Fruit fly (Drosophila melanogaster) whole organism, embryonic: ENCODE data around the gene CG15480.

Experiments
- Atf6 ChIP-seq: fragments of 200-800 bp; sonication (Bioruptor generic); IDR thresholded peaks from 2 replicates; pipeline ENCODE4 v1.3.6; 2022; ENCODE audit warnings: missing biosample characterization, missing genetic modification characterization
- CG10209 ChIP-seq: fragments of 200-800 bp; sonication (Bioruptor generic); optimal IDR thresholded peaks from 3 replicates; lab custom pipeline; 2017; ENCODE audit warnings: missing biosample characterization, mild to moderate bottlenecking, missing genetic modification characterization, missing genetic modification reagents
- CG10543 ChIP-seq: fragments of 200-800 bp; sonication (Bioruptor generic); optimal IDR thresholded peaks from 3 replicates; lab custom pipeline; 2017; ENCODE audit warnings: missing biosample characterization, mild to moderate bottlenecking, missing genetic modification characterization, moderate library complexity
- CG10959 ChIP-seq: fragments of 200-800 bp; sonication (Bioruptor generic); IDR thresholded peaks from 2 replicates; pipeline ENCODE4 v1.3.6; 2022; ENCODE audit warnings: missing biosample characterization, missing genetic modification characterization
- CG11093 ChIP-seq: fragments of 200-800 bp; sonication (Bioruptor generic); IDR thresholded peaks from 3 replicates; pipeline ENCODE4 v1.3.6; 2022; ENCODE audit warnings: missing biosample characterization, missing genetic modification characterization
- CG12104 ChIP-seq: fragments of 200-800 bp; sonication (Bioruptor generic); optimal IDR thresholded peaks from 3 replicates; lab custom pipeline; 2016; ENCODE audit warnings: missing biosample characterization, missing genetic modification characterization
- CG12659 ChIP-seq: fragments of 200-800 bp; sonication (Bioruptor generic); optimal IDR thresholded peaks from 3 replicates; lab custom pipeline; 2017; ENCODE audit warnings: mild to moderate bottlenecking, missing biosample characterization, missing genetic modification reagents, missing genetic modification characterization
- CG12744 ChIP-seq: fragments of 200-800 bp; sonication (Bioruptor generic); optimal IDR thresholded peaks from 2 replicates; lab custom pipeline; 2016; ENCODE audit warnings: missing biosample characterization, missing genetic modification characterization
- CG12942 ChIP-seq: fragments of 200-800 bp; sonication (Bioruptor generic); optimal IDR thresholded peaks from 3 replicates; lab custom pipeline; 2016; ENCODE audit warnings: missing biosample characterization, missing genetic modification characterization
- CG13287 ChIP-seq: fragments of 200-800 bp; sonication (Bioruptor generic); IDR thresholded peaks from 2 replicates; pipeline ENCODE4 v1.3.6; 2022; ENCODE audit warnings: missing biosample characterization, missing genetic modification characterization; ENCODE audit not compliant: partially characterized antibody
- CG13296 ChIP-seq: fragments of 200-800 bp; sonication (Bioruptor generic); optimal IDR thresholded peaks from 3 replicates; lab custom pipeline; 2018; ENCODE audit warnings: missing biosample characterization, mild to moderate bottlenecking, missing genetic modification characterization
- CG15514 ChIP-seq: fragments of 200-800 bp; sonication (Bioruptor generic); optimal IDR thresholded peaks from 3 replicates; lab custom pipeline; 2017; ENCODE audit warnings: missing biosample characterization, missing genetic modification characterization, mild to moderate bottlenecking, moderate library complexity, missing genetic modification reagents
- CG15601 ChIP-seq: fragments of 200-800 bp; sonication (Bioruptor generic); optimal IDR thresholded peaks from 3 replicates; lab custom pipeline; 2019; ENCODE audit warnings: missing biosample characterization, mild to moderate bottlenecking, missing genetic modification characterization, moderate library complexity
- CG16813 ChIP-seq: fragments of 200-800 bp; sonication (Bioruptor generic); IDR thresholded peaks from 3 replicates; pipeline ENCODE4 v1.3.6; 2022; ENCODE audit warnings: missing biosample characterization, missing genetic modification characterization; ENCODE audit not compliant: partially characterized antibody
- CG17385 ChIP-seq: fragments of 200-800 bp; sonication (Bioruptor generic); optimal IDR thresholded peaks from 3 replicates; lab custom pipeline; 2018; ENCODE audit warnings: missing biosample characterization, mild to moderate bottlenecking, missing genetic modification characterization
- CG17612 ChIP-seq: fragments of 200-800 bp; sonication (Bioruptor generic); IDR thresholded peaks from 2 replicates; pipeline ENCODE4 v1.3.6; 2022; ENCODE audit warnings: missing biosample characterization, missing genetic modification characterization
- CG2120 ChIP-seq: fragments of 200-800 bp; sonication (Bioruptor generic); optimal IDR thresholded peaks from 3 replicates; lab custom pipeline; 2016; ENCODE audit warnings: missing biosample characterization, missing genetic modification characterization
- CG2875 ChIP-seq: fragments of 200-800 bp; sonication (Bioruptor generic); optimal IDR thresholded peaks from 2 replicates; lab custom pipeline; 2017; ENCODE audit warnings: missing biosample characterization, mild to moderate bottlenecking, missing genetic modification characterization, missing genetic modification reagents
- CG31365 ChIP-seq: fragments of 200-800 bp; sonication (Bioruptor generic); optimal IDR thresholded peaks from 2 replicates; lab custom pipeline; 2018; ENCODE audit warnings: missing biosample characterization, mild to moderate bottlenecking, missing genetic modification characterization
- CG4404 ChIP-seq: fragments of 200-800 bp; sonication (Bioruptor generic); IDR thresholded peaks from 2 replicates; pipeline ENCODE4 v1.3.6; 2022; ENCODE audit warnings: missing biosample characterization, missing genetic modification characterization
- CG5180 ChIP-seq: fragments of 200-800 bp; sonication (Bioruptor generic); optimal IDR thresholded peaks from 3 replicates; lab custom pipeline; 2017; ENCODE audit warnings: missing biosample characterization, missing genetic modification characterization, mild to moderate bottlenecking, moderate library complexity, missing genetic modification reagents
- CG5953 ChIP-seq: fragments of 200-800 bp; sonication (Bioruptor generic); IDR thresholded peaks from 2 replicates; pipeline ENCODE4 v1.3.6; 2022; ENCODE audit warnings: missing biosample characterization, missing genetic modification characterization
- CG6683 ChIP-seq: fragments of 200-800 bp; sonication (Bioruptor generic); optimal IDR thresholded peaks from 2 replicates; lab custom pipeline; 2017; ENCODE audit warnings: missing biosample characterization, mild to moderate bottlenecking, missing genetic modification characterization, missing genetic modification reagents
- CG6813 ChIP-seq: fragments of 200-800 bp; sonication (Bioruptor generic); optimal IDR thresholded peaks from 2 replicates; lab custom pipeline; 2017; ENCODE audit warnings: missing biosample characterization, missing genetic modification characterization, mild to moderate bottlenecking, moderate library complexity, missing genetic modification reagents
- CG9876 ChIP-seq: fragments of 200-800 bp; sonication (Bioruptor generic); optimal IDR thresholded peaks from 2 replicates; lab custom pipeline; 2016; ENCODE audit warnings: missing biosample characterization, missing genetic modification characterization
- D ChIP-seq, 2 experiments: fragments of 200-800 bp in 1 of 2; fragments of >200 bp in 1 of 2; sonication (Bioruptor generic) in 1 of 2; optimal IDR thresholded peaks; 2 replicates in 1 of 2; 3 replicates in 1 of 2; lab custom pipeline; 2017; ENCODE audit warnings: mild to moderate bottlenecking in 1 of 2, missing biosample characterization in 1 of 2, missing genetic modification characterization in 1 of 2, missing genetic modification reagents in 1 of 2
- Dad ChIP-seq: fragments of 200-800 bp; sonication (Bioruptor generic); optimal IDR thresholded peaks from 3 replicates; lab custom pipeline; 2016; ENCODE audit warnings: missing biosample characterization, missing genetic modification characterization
- Dref ChIP-seq: fragments of 200-800 bp; sonication (Bioruptor generic); IDR thresholded peaks from 2 replicates; pipeline ENCODE4 v1.3.6; 2022; ENCODE audit warnings: missing biosample characterization, missing genetic modification characterization
- HLH4C ChIP-seq: fragments of 200-800 bp; sonication (Bioruptor generic); IDR thresholded peaks from 3 replicates; pipeline ENCODE4 v1.3.6; 2022; ENCODE audit warnings: missing biosample characterization, missing genetic modification characterization; ENCODE audit not compliant: partially characterized antibody
- Hey ChIP-seq: fragments of 200-800 bp; sonication (Bioruptor generic); optimal IDR thresholded peaks from 3 replicates; lab custom pipeline; 2018; ENCODE audit warnings: missing biosample characterization, mild to moderate bottlenecking, missing genetic modification characterization
- Mes4 ChIP-seq: fragments of 200-800 bp; sonication (Bioruptor generic); optimal IDR thresholded peaks from 2 replicates; lab custom pipeline; 2016; ENCODE audit warnings: missing biosample characterization, missing genetic modification characterization
- NC2α ChIP-seq: fragments of 200-800 bp; sonication (Bioruptor generic); optimal IDR thresholded peaks from 2 replicates; lab custom pipeline; 2016; ENCODE audit warnings: missing biosample characterization, missing genetic modification characterization
- Sox102F ChIP-seq: fragments of 200-800 bp; sonication (Bioruptor generic); optimal IDR thresholded peaks from 2 replicates; lab custom pipeline; 2018; ENCODE audit warnings: missing biosample characterization, mild to moderate bottlenecking, missing genetic modification characterization, moderate library complexity
- Trl ChIP-seq, 3 experiments: fragments of >200 bp in 2 of 3; fragments of 200-800 bp in 1 of 3; sonication (Bioruptor generic) in 1 of 3; optimal IDR thresholded peaks; 2 replicates in 1 of 3; 3 replicates in 2 of 3; lab custom pipeline; 2016 to 2017; ENCODE audit warnings: missing biosample characterization in 1 of 3, missing genetic modification characterization in 1 of 3
- ase ChIP-seq: fragments of 200-800 bp; sonication (Bioruptor generic); IDR thresholded peaks from 3 replicates; pipeline ENCODE4 v1.3.6; 2022; ENCODE audit warnings: missing biosample characterization, missing genetic modification characterization
- cg ChIP-seq: fragments of 200-800 bp; sonication (Bioruptor generic); optimal IDR thresholded peaks from 3 replicates; lab custom pipeline; 2019; ENCODE audit warnings: missing biosample characterization, mild to moderate bottlenecking, missing genetic modification characterization, moderate library complexity
- croc ChIP-seq: fragments of 200-800 bp; sonication (Bioruptor generic); conservative IDR thresholded peaks from 3 replicates; pipeline ENCODE4 v1.3.6; 2022; ENCODE audit warnings: missing biosample characterization, missing genetic modification characterization
- crol ChIP-seq: fragments of 200-800 bp; sonication (Bioruptor generic); IDR thresholded peaks from 2 replicates; pipeline ENCODE4 v1.3.6; 2022; ENCODE audit warnings: missing biosample characterization, missing genetic modification characterization
- cwo ChIP-seq: fragments of 200-800 bp; sonication (Bioruptor generic); optimal IDR thresholded peaks from 3 replicates; lab custom pipeline; 2017; ENCODE audit warnings: missing biosample characterization, missing genetic modification characterization, mild to moderate bottlenecking, moderate library complexity, missing genetic modification reagents
- dan ChIP-seq: fragments of 200-800 bp; sonication (Bioruptor generic); IDR thresholded peaks from 2 replicates; pipeline ENCODE4 v1.3.6; 2022; ENCODE audit warnings: missing biosample characterization, missing genetic modification characterization
- dm ChIP-seq: fragments of 200-800 bp; sonication (Bioruptor generic); optimal IDR thresholded peaks from 3 replicates; lab custom pipeline; 2016; ENCODE audit warnings: missing biosample characterization, missing genetic modification characterization
- dysf ChIP-seq: fragments of 200-800 bp; sonication (Bioruptor generic); IDR thresholded peaks from 3 replicates; pipeline ENCODE4 v1.3.6; 2022; ENCODE audit warnings: missing biosample characterization, missing genetic modification characterization
- ftz-f1 ChIP-seq: fragments of 200-800 bp; sonication (Bioruptor generic); optimal IDR thresholded peaks from 2 replicates; lab custom pipeline; 2016; ENCODE audit warnings: missing biosample characterization, missing genetic modification characterization
- kah ChIP-seq: fragments of 200-800 bp; sonication (Bioruptor generic); optimal IDR thresholded peaks from 2 replicates; lab custom pipeline; 2018; ENCODE audit warnings: missing biosample characterization, mild to moderate bottlenecking, missing genetic modification characterization
- luna ChIP-seq: fragments of 200-800 bp; sonication (Bioruptor generic); optimal IDR thresholded peaks from 2 replicates; lab custom pipeline; 2016; ENCODE audit warnings: missing biosample characterization, missing genetic modification characterization
- nerfin-1 ChIP-seq: fragments of 200-800 bp; sonication (Bioruptor generic); optimal IDR thresholded peaks from 3 replicates; lab custom pipeline; 2019; ENCODE audit warnings: missing biosample characterization, mild to moderate bottlenecking, missing genetic modification characterization, moderate library complexity
- schlank ChIP-seq: fragments of 200-800 bp; sonication (Bioruptor generic); optimal IDR thresholded peaks from 2 replicates; lab custom pipeline; 2018; ENCODE audit warnings: missing biosample characterization, mild to moderate bottlenecking, missing genetic modification characterization
- vvl ChIP-seq: fragments of 200-800 bp; sonication (Bioruptor generic); IDR thresholded peaks from 2 replicates; pipeline ENCODE4 v1.3.6; 2022; ENCODE audit warnings: missing biosample characterization, missing genetic modification characterization
- zfh1 ChIP-seq: fragments of 200-800 bp; sonication (Bioruptor generic); IDR thresholded peaks from 3 replicates; pipeline ENCODE4 v1.3.6; 2022; ENCODE audit warnings: missing biosample characterization, missing genetic modification characterization

Gene CG15480

dm6 chr2L:13205256-13205655 lies 19.8 kb downstream of the CG15480 start (continued):
- peak; percentile 95 for TF ChIP-seq ftz-f1 (GFP tag; lab: Kevin White, UChicago)
- peak; percentile 26 for TF ChIP-seq kah (GFP tag; lab: Kevin White, UChicago)
- TF ChIP-seq Hey (tag; lab: Kevin White, UChicago): peak; percentile 85
- TF ChIP-seq CG4404: no peak
- TF ChIP-seq CG2875 (GFP tag; lab: Kevin White, UChicago): peak; percentile 10
- no peak for TF ChIP-seq CG17612 (GFP tag; lab: Robert Waterston, UW)
- TF ChIP-seq CG15514 (GFP tag; lab: Kevin White, UChicago): peak; percentile 52
- peak; percentile 20 for TF ChIP-seq CG12744 (GFP tag; lab: Kevin White, UChicago)
- TF ChIP-seq CG5180: peak; percentile 38
- TF ChIP-seq Dref (GFP tag; lab: Robert Waterston, UW): no peak
- peak; percentile 60; the same call in 1 of the 2 replicates for TF ChIP-seq vvl (GFP tag; lab: Robert Waterston, UW)
- TF ChIP-seq CG12659 (GFP tag; lab: Kevin White, UChicago): peak; percentile 21
- TF ChIP-seq CG5953 (GFP tag; lab: Robert Waterston, UW): 0 out of 2 replicates have a peak, but pooled peaks have one; percentile 27
- TF ChIP-seq schlank (tag; lab: Kevin White, UChicago): no peak
- TF ChIP-seq CG12104 (GFP tag; lab: Kevin White, UChicago): no peak
- TF ChIP-seq CG13296: peak; percentile 37
- no peak for TF ChIP-seq CG12942 (GFP tag; lab: Kevin White, UChicago)
- peak; percentile 8 for TF ChIP-seq dm (GFP tag; lab: Kevin White, UChicago)
- peak; percentile 14 for TF ChIP-seq Sox102F (GFP tag; lab: Kevin White, UChicago)
- TF ChIP-seq dysf: peak; percentile 29; the same call in 1 of the 3 replicates
- peak; percentile 7 for TF ChIP-seq cg (GFP tag; lab: Kevin White, UChicago)
- no peak for TF ChIP-seq HLH4C (GFP tag; lab: Robert Waterston, UW)
- no peak for TF ChIP-seq D (optimal IDR thresholded peaks at IDR 0.05; lab: Kevin White, UChicago)
- peak; percentile 37 for TF ChIP-seq D (GFP tag; optimal IDR thresholded peaks at IDR 0.05; lab: Kevin White, UChicago)
- TF ChIP-seq luna (GFP tag; lab: Kevin White, UChicago): no peak
- peak; percentile 81 for TF ChIP-seq crol
- peak; percentile 25 for TF ChIP-seq CG15601
- peak; percentile 41 for TF ChIP-seq CG31365 (tag; lab: Kevin White, UChicago)
- no peak for TF ChIP-seq CG10959 (GFP tag; lab: Robert Waterston, UW)
- no peak for TF ChIP-seq ase (GFP tag; lab: Robert Waterston, UW)
- no peak for TF ChIP-seq Mes4 (GFP tag; lab: Kevin White, UChicago)
- TF ChIP-seq Dad (GFP tag; lab: Kevin White, UChicago): peak; percentile 3
- peak; percentile 5 for TF ChIP-seq CG2120 (GFP tag; lab: Kevin White, UChicago)
- TF ChIP-seq Trl (optimal IDR thresholded peaks at IDR 0.05; lab: Kevin White, UChicago): peak in 1 of 2 experiments; percentile 12
- peak; percentile 32 for TF ChIP-seq Trl (GFP tag; optimal IDR thresholded peaks at IDR 0.05; lab: Kevin White, UChicago)
- TF ChIP-seq CG16813: no peak
- peak; percentile 3 for TF ChIP-seq CG10209 (GFP tag; lab: Kevin White, UChicago)
- peak; percentile 57 for TF ChIP-seq CG6813 (GFP tag; lab: Kevin White, UChicago)
- TF ChIP-seq cwo (GFP tag; lab: Kevin White, UChicago): peak; percentile 99
- TF ChIP-seq NC2α: peak; percentile 17
- no peak for TF ChIP-seq dan (GFP tag; lab: Robert Waterston, UW)
- TF ChIP-seq CG17385 (GFP tag; lab: Kevin White, UChicago): peak; percentile 30
- peak; percentile 14 for TF ChIP-seq nerfin-1 (tag; lab: Kevin White, UChicago)
- peak; percentile 45; the same call in 1 of the 2 replicates for TF ChIP-seq Atf6 (GFP tag; lab: Robert Waterston, UW)
- peak; percentile 62 for TF ChIP-seq CG9876
- peak; percentile 91 for TF ChIP-seq CG10543 (GFP tag; lab: Kevin White, UChicago)
- TF ChIP-seq CG13287 (GFP tag; lab: Robert Waterston, UW): peak; percentile 14; the same call in 1 of the 2 replicates
- TF ChIP-seq CG6683 (GFP tag; lab: Kevin White, UChicago): peak; percentile 64
- TF ChIP-seq croc (GFP tag; lab: Robert Waterston, UW): no peak
- 0 out of 3 replicates have a peak, but pooled peaks have one; percentile 28 for TF ChIP-seq zfh1 (GFP tag; lab: Robert Waterston, UW)
- TF ChIP-seq CG11093 (GFP tag; lab: Robert Waterston, UW): no peak
